Fruit fly (Drosophila melanogaster): ENCODE results near the gene Rfk.

Rfk gene

DNA sequence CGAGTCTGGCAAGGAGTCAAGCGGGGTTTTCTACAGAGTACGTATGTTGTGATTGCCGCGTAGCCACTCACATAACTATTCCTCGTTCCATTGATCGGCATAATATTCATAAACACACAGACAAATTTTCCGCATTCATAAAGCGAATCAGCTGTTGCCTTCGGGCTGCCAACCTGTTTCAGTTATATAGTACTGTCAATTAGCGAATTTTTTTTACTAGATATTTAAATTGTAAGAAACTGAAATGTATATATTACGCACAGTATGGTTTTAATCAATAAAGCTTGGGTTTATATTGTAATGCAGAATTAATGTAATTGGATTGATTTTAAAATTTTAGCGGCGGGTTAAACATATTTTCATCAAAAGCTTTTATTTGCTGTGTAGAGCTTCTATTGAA, at the start of gene Rfk (continued):
- TF ChIP-seq Kr (GFP tag; optimal IDR thresholded peaks at IDR 0.05) (no peak), BEAF-32 (GFP tag; optimal IDR thresholded peaks at IDR 0.05) (peak; percentile 29), Dp (GFP tag; optimal IDR thresholded peaks at IDR 0.05) (peak; percentile 52), CG12391 (tag; optimal IDR thresholded peaks at IDR 0.05) (peak; percentile 56), CG10654 (GFP tag; optimal IDR thresholded peaks at IDR 0.05) (no peak), CG17912 (GFP tag; optimal IDR thresholded peaks at IDR 0.05) (no peak), Xbp1 (GFP tag; optimal IDR thresholded peaks at IDR 0.05) (peak; percentile 34), CG18011 (GFP tag; optimal IDR thresholded peaks at IDR 0.05) (no peak), mirr (GFP tag; optimal IDR thresholded peaks at IDR 0.05) (no peak), gcm (GFP tag; optimal IDR thresholded peaks at IDR 0.05) (peak; percentile 30), CG6791 (GFP tag; IDR thresholded peaks at IDR 0.05; ENCODE audit: partially characterized antibody) (0 out of 3 replicates have a peak, but pooled peaks have one; percentile 15), CG32532 (GFP tag; IDR thresholded peaks at IDR 0.05) (no peak), inv (GFP tag; IDR thresholded peaks at IDR 0.05; ENCODE audit: partially characterized antibody) (no peak), Hand (GFP tag; optimal IDR thresholded peaks at IDR 0.05) (no peak), Doc2 (GFP tag; IDR thresholded peaks at IDR 0.05) (no peak), CG10979 (tag; optimal IDR thresholded peaks at IDR 0.05) (no peak), lbe (GFP tag; optimal IDR thresholded peaks at IDR 0.05) (no peak), CG1603 (tag; optimal IDR thresholded peaks at IDR 0.05) (peak; percentile 53), zen (tag; optimal IDR thresholded peaks at IDR 0.05) (peak; percentile 53), Spps (tag; optimal IDR thresholded peaks at IDR 0.05) (no peak), tup (GFP tag; optimal IDR thresholded peaks at IDR 0.05) (no peak), Oli (tag; optimal IDR thresholded peaks at IDR 0.05) (no peak), CG43689 (GFP tag; IDR thresholded peaks at IDR 0.05) (no peak), sd (tag; optimal IDR thresholded peaks at IDR 0.05) (peak; percentile 64), ems (GFP tag; optimal IDR thresholded peaks at IDR 0.05) (no peak), Abd-B (GFP tag; optimal IDR thresholded peaks at IDR 0.05) (peak; percentile 43), en (GFP tag; optimal IDR thresholded peaks at IDR 0.05) (no peak), tgo (GFP tag; IDR thresholded peaks at IDR 0.05) (no peak), kay (GFP tag; optimal IDR thresholded peaks at IDR 0.05) (peak; percentile 24), CG13296 (GFP tag; optimal IDR thresholded peaks at IDR 0.05) (peak; percentile 25), Pdp1 (GFP tag; optimal IDR thresholded peaks at IDR 0.05) (peak in 1 of 2 experiments; percentile 71), bsh (GFP tag; optimal IDR thresholded peaks at IDR 0.05) (peak in 1 of 2 experiments; percentile 28), Blimp-1 (GFP tag; optimal IDR thresholded peaks at IDR 0.05) (no peak), lilli (GFP tag; optimal IDR thresholded peaks at IDR 0.05) (peak; percentile 49), Fer3 (tag; optimal IDR thresholded peaks at IDR 0.05) (peak; percentile 16), CG30431 (GFP tag; optimal IDR thresholded peaks at IDR 0.05) (no peak), CG3281 (GFP tag; optimal IDR thresholded peaks at IDR 0.05) (peak; percentile 10), HLH3B (GFP tag; IDR thresholded peaks at IDR 0.05) (no peak), CoRest (tag; optimal IDR thresholded peaks at IDR 0.05) (peak; percentile 31), CG2678 (tag; optimal IDR thresholded peaks at IDR 0.05) (no peak), vvl (GFP tag; IDR thresholded peaks at IDR 0.05) (peak; percentile 67), CG30020 (tag; optimal IDR thresholded peaks at IDR 0.05) (peak; percentile 52), dimm (GFP tag; IDR thresholded peaks at IDR 0.05) (no peak), CG17568 (GFP tag; optimal IDR thresholded peaks at IDR 0.05) (no peak), exex (tag; optimal IDR thresholded peaks at IDR 0.05) (peak; percentile 24), zfh2 (GFP tag; optimal IDR thresholded peaks at IDR 0.05) (no peak), bcd (GFP tag; optimal IDR thresholded peaks at IDR 0.05) (no peak), cad (GFP tag; optimal IDR thresholded peaks at IDR 0.05) (no peak), CG2712 (tag; optimal IDR thresholded peaks at IDR 0.05) (peak; percentile 44), Poxn (GFP tag; IDR thresholded peaks at IDR 0.05) (no peak)
